Worm (Caenorhabditis elegans) whole organism, L4 larva: ENCODE data around the gene F13A7.1.

ENCODE experiments used
- F10B5.3 ChIP-seq: sonication (generic microtip); optimal IDR thresholded peaks from 2 replicates; lab custom pipeline; 2016; ENCODE audit warnings: mild to moderate bottlenecking, missing genetic modification characterization, missing compliant biosample characterization
- F26F4.8 ChIP-seq: fragments of 200-800 bp; sonication (Bioruptor generic); conservative IDR thresholded peaks from 2 replicates; pipeline ENCODE4 v1.3.6; 2022; ENCODE audit warnings: missing genetic modification characterization, missing compliant biosample characterization
- F37D6.2 ChIP-seq: sonication (generic microtip); optimal IDR thresholded peaks from 2 replicates; lab custom pipeline; 2016; ENCODE audit warnings: mild to moderate bottlenecking, missing genetic modification characterization, missing compliant biosample characterization
- F44E2.7 ChIP-seq: fragments of 200-800 bp; sonication (Bioruptor generic); IDR thresholded peaks from 2 replicates; pipeline ENCODE4 v2.1.2; 2022; ENCODE audit warnings: missing genetic modification characterization, missing compliant biosample characterization
- F49E8.2 ChIP-seq: sonication (generic microtip); optimal IDR thresholded peaks from 2 replicates; lab custom pipeline; 2016; ENCODE audit warnings: missing compliant biosample characterization, mild to moderate bottlenecking, missing genetic modification characterization, borderline replicate concordance
- T20F7.1 ChIP-seq: fragments of 200-800 bp; sonication (Bioruptor generic); optimal IDR thresholded peaks from 2 replicates; lab custom pipeline; 2018; ENCODE audit warnings: mild to moderate bottlenecking, missing genetic modification characterization, missing compliant biosample characterization
- T26A8.4 ChIP-seq: fragments of 200-800 bp; sonication (Bioruptor generic); IDR thresholded peaks from 2 replicates; pipeline ENCODE4 v1.3.6; 2022; ENCODE audit warnings: missing genetic modification characterization, missing compliant biosample characterization
- Y105C5A.15 ChIP-seq: fragments of 200-800 bp; sonication (Bioruptor generic); IDR thresholded peaks from 2 replicates; pipeline ENCODE4 v1.3.6; 2022; ENCODE audit warnings: missing genetic modification characterization, missing compliant biosample characterization
- ZK546.5 ChIP-seq, 2 experiments: sonication (generic microtip); optimal IDR thresholded peaks; 2 replicates each; lab custom pipeline; 2017; ENCODE audit warnings: missing biosample characterization in 2 of 2, missing genetic modification characterization in 2 of 2
- aha-1 ChIP-seq: fragments of 150-350 bp; peaks from one replicate; lab custom pipeline; 2014; ENCODE audit warnings: missing biosample characterization, missing genetic modification characterization
- aly-2 ChIP-seq: sonication (generic microtip); optimal IDR thresholded peaks from 2 replicates; lab custom pipeline; 2018; ENCODE audit warnings: missing biosample characterization, missing genetic modification characterization
- ama-1 ChIP-seq: fragments of 150-350 bp; optimal IDR thresholded peaks from 2 replicates; lab custom pipeline; 2014; ENCODE audit warnings: inconsistent platforms, mixed read lengths
- ceh-32 ChIP-seq: sonication (generic microtip); optimal IDR thresholded peaks from 2 replicates; lab custom pipeline; 2016; ENCODE audit warnings: mild to moderate bottlenecking, missing genetic modification characterization, missing compliant biosample characterization; ENCODE audit not compliant: poor library complexity
- ceh-44 ChIP-seq: fragments of 200-800 bp; sonication (Bioruptor generic); IDR thresholded peaks from 2 replicates; pipeline ENCODE4 v1.3.6; 2022; ENCODE audit warnings: missing genetic modification reagents, missing genetic modification characterization, missing compliant biosample characterization
- ceh-62 ChIP-seq: sonication (generic microtip); optimal IDR thresholded peaks from 2 replicates; lab custom pipeline; 2017; ENCODE audit warnings: missing biosample characterization, missing genetic modification characterization
- ctbp-1 ChIP-seq: fragments of 200-800 bp; sonication (Bioruptor generic); IDR thresholded peaks from 2 replicates; pipeline ENCODE4 v1.3.6; 2022; ENCODE audit warnings: missing genetic modification reagents, missing genetic modification characterization, missing compliant biosample characterization
- daf-16 ChIP-seq, 3 experiments: sonication (generic microtip); optimal IDR thresholded peaks; 2 replicates each; lab custom pipeline; 2016 to 2017; ENCODE audit warnings: missing genetic modification characterization in 3 of 3, missing genetic modification reagents in 3 of 3, mild to moderate bottlenecking in 2 of 3, missing compliant biosample characterization in 2 of 3, missing biosample characterization in 1 of 3, moderate library complexity in 1 of 3
- dmd-8 ChIP-seq: fragments of 200-800 bp; sonication (Bioruptor generic); IDR thresholded peaks from 2 replicates; pipeline ENCODE4 v1.3.6; 2022; ENCODE audit warnings: missing genetic modification characterization, missing compliant biosample characterization
- dpl-1 ChIP-seq: fragments of 150-350 bp; optimal IDR thresholded peaks from 2 replicates; lab custom pipeline; 2014; ENCODE audit warnings: missing biosample characterization, missing genetic modification reagents, missing genetic modification characterization
- egl-27 ChIP-seq: sonication (generic microtip); optimal IDR thresholded peaks from 3 replicates; lab custom pipeline; 2017; ENCODE audit warnings: missing biosample characterization, missing genetic modification reagents, missing genetic modification characterization
- egl-43 ChIP-seq: fragments of 200-800 bp; sonication (Bioruptor generic); IDR thresholded peaks from 2 replicates; pipeline ENCODE4 v1.3.6; 2022; ENCODE audit warnings: missing genetic modification reagents, missing genetic modification characterization, missing compliant biosample characterization
- fkh-10 ChIP-seq: fragments of 150-350 bp; optimal IDR thresholded peaks from 2 replicates; lab custom pipeline; 2014; ENCODE audit warnings: missing biosample characterization, missing genetic modification reagents, missing genetic modification characterization
- fos-1 ChIP-seq: fragments of 150-350 bp; optimal IDR thresholded peaks from 2 replicates; lab custom pipeline; 2014; ENCODE audit warnings: missing biosample characterization, missing genetic modification characterization
- gei-8 ChIP-seq: fragments of 200-800 bp; sonication (Bioruptor generic); optimal IDR thresholded peaks from 2 replicates; lab custom pipeline; 2018; ENCODE audit warnings: mild to moderate bottlenecking, missing genetic modification characterization, missing compliant biosample characterization
- hlh-11 ChIP-seq: fragments of 200-800 bp; sonication (Bioruptor generic); optimal IDR thresholded peaks from 2 replicates; lab custom pipeline; 2018; ENCODE audit warnings: mild to moderate bottlenecking, missing genetic modification characterization, missing compliant biosample characterization
- hlh-30 ChIP-seq: sonication (generic microtip); optimal IDR thresholded peaks from 2 replicates; lab custom pipeline; 2017; ENCODE audit warnings: antibody characterized with exemption, mild to moderate bottlenecking, missing genetic modification characterization, missing compliant biosample characterization; ENCODE audit not compliant: insufficient read depth
- lim-7 ChIP-seq: fragments of 200-800 bp; sonication (Bioruptor generic); IDR thresholded peaks from 2 replicates; pipeline ENCODE4 v1.3.6; 2022; ENCODE audit warnings: missing genetic modification characterization, missing compliant biosample characterization
- lin-15B ChIP-seq: fragments of 150-350 bp; sonication (generic microtip); optimal IDR thresholded peaks from 3 replicates; lab custom pipeline; 2014; ENCODE audit warnings: missing biosample characterization, missing genetic modification characterization
- lin-29 ChIP-seq: fragments of 200-800 bp; sonication (Bioruptor generic); IDR thresholded peaks from 2 replicates; pipeline ENCODE4 v1.3.6; 2022; ENCODE audit warnings: missing genetic modification reagents, missing genetic modification characterization, missing compliant biosample characterization
- lin-38 ChIP-seq: fragments of 200-800 bp; sonication (Bioruptor generic); IDR thresholded peaks from 2 replicates; pipeline ENCODE4 v1.3.6; 2022; ENCODE audit warnings: missing genetic modification reagents, missing genetic modification characterization, missing compliant biosample characterization
- madf-5 ChIP-seq, 2 experiments: fragments of 200-800 bp; sonication (Bioruptor generic); IDR thresholded peaks; 2 replicates each; pipeline ENCODE4 v1.3.6; 2022; ENCODE audit warnings: missing compliant biosample characterization in 2 of 2, missing genetic modification characterization in 2 of 2
- madf-9 ChIP-seq: fragments of 200-800 bp; sonication (Bioruptor generic); conservative IDR thresholded peaks from 2 replicates; pipeline ENCODE4 v1.3.6; 2022; ENCODE audit warnings: missing genetic modification reagents, missing genetic modification characterization, missing compliant biosample characterization
- mdt-29 ChIP-seq: fragments of 200-800 bp; sonication (Bioruptor generic); IDR thresholded peaks from 2 replicates; pipeline ENCODE4 v1.3.6; 2022; ENCODE audit warnings: missing genetic modification reagents, missing genetic modification characterization, missing compliant biosample characterization
- mep-1 ChIP-seq: fragments of 150-350 bp; sonication (generic microtip); optimal IDR thresholded peaks from 3 replicates; lab custom pipeline; 2014; ENCODE audit warnings: missing biosample characterization, missing genetic modification characterization
- mes-2 ChIP-seq: sonication (generic microtip); optimal IDR thresholded peaks from 2 replicates; lab custom pipeline; 2016; ENCODE audit warnings: missing genotype, mild to moderate bottlenecking, missing genetic modification characterization, missing compliant biosample characterization; ENCODE audit not compliant: poor library complexity, severe bottlenecking
- nhr-28 ChIP-seq: fragments of 150-350 bp; optimal IDR thresholded peaks from 2 replicates; lab custom pipeline; 2014; ENCODE audit warnings: missing biosample characterization, missing genetic modification characterization
- nhr-48 ChIP-seq: sonication (generic microtip); optimal IDR thresholded peaks from 2 replicates; lab custom pipeline; 2016; ENCODE audit warnings: mild to moderate bottlenecking, missing genetic modification characterization, missing compliant biosample characterization
- php-3 ChIP-seq: fragments of 200-800 bp; sonication (Bioruptor generic); IDR thresholded peaks from 2 replicates; pipeline ENCODE4 v1.3.6; 2022; ENCODE audit warnings: missing genetic modification reagents, missing genetic modification characterization, missing compliant biosample characterization
- pqm-1 ChIP-seq: sonication (generic microtip); optimal IDR thresholded peaks from 2 replicates; lab custom pipeline; 2017; ENCODE audit warnings: missing biosample characterization, missing genetic modification characterization
- rbr-2 ChIP-seq: sonication (generic microtip); optimal IDR thresholded peaks from 2 replicates; lab custom pipeline; 2016; ENCODE audit warnings: missing genotype, missing genetic modification characterization, missing compliant biosample characterization
- saeg-2 ChIP-seq: fragments of 200-800 bp; sonication (Bioruptor generic); IDR thresholded peaks from 2 replicates; pipeline ENCODE4 v1.3.6; 2022; ENCODE audit warnings: missing genetic modification reagents, missing genetic modification characterization, missing compliant biosample characterization
- snpc-4 ChIP-seq: fragments of 150-350 bp; optimal IDR thresholded peaks from 2 replicates; lab custom pipeline; 2014; ENCODE audit warnings: missing biosample characterization, missing genetic modification characterization
- spr-3 ChIP-seq: fragments of 200-800 bp; sonication (Bioruptor generic); optimal IDR thresholded peaks from 2 replicates; lab custom pipeline; 2018; ENCODE audit warnings: mild to moderate bottlenecking, missing genetic modification characterization, missing compliant biosample characterization
- tag-97 ChIP-seq: fragments of 200-800 bp; sonication (Bioruptor generic); IDR thresholded peaks from 2 replicates; pipeline ENCODE4 v1.3.6; 2022; ENCODE audit warnings: missing genetic modification characterization, missing compliant biosample characterization
- tra-1 ChIP-seq: fragments of 200-800 bp; sonication (Bioruptor generic); IDR thresholded peaks from 2 replicates; pipeline ENCODE4 v1.3.6; 2022; ENCODE audit warnings: missing genetic modification reagents, missing genetic modification characterization, missing compliant biosample characterization
- unc-39 ChIP-seq: sonication (generic microtip); optimal IDR thresholded peaks from 2 replicates; lab custom pipeline; 2017; ENCODE audit warnings: missing biosample characterization, missing genetic modification characterization
- vab-7 ChIP-seq: fragments of 200-800 bp; sonication (Bioruptor generic); IDR thresholded peaks from 2 replicates; pipeline ENCODE4 v1.3.6; 2022; ENCODE audit warnings: missing genetic modification reagents, missing genetic modification characterization, missing compliant biosample characterization
- zfp-3 ChIP-seq: fragments of 200-800 bp; sonication (Bioruptor generic); conservative IDR thresholded peaks from 2 replicates; pipeline ENCODE4 v1.3.6; 2022; ENCODE audit warnings: missing genetic modification reagents, missing genetic modification characterization, missing compliant biosample characterization
- zip-11 ChIP-seq: fragments of 200-800 bp; sonication (Bioruptor generic); IDR thresholded peaks from 2 replicates; pipeline ENCODE4 v1.3.6; 2022; ENCODE audit warnings: missing genetic modification characterization, missing compliant biosample characterization
- zip-2 ChIP-seq: fragments of 150-350 bp; optimal IDR thresholded peaks from 2 replicates; lab custom pipeline; 2014; ENCODE audit warnings: missing biosample characterization, missing genetic modification characterization
- ztf-11 ChIP-seq: fragments of 150-350 bp; optimal IDR thresholded peaks from 2 replicates; lab custom pipeline; 2014; ENCODE audit warnings: missing biosample characterization, missing genetic modification characterization
- ztf-7 ChIP-seq: fragments of 150-350 bp; optimal IDR thresholded peaks from 2 replicates; lab custom pipeline; 2014; ENCODE audit warnings: missing biosample characterization, missing genetic modification characterization

F13A7.1 gene

DNA sequence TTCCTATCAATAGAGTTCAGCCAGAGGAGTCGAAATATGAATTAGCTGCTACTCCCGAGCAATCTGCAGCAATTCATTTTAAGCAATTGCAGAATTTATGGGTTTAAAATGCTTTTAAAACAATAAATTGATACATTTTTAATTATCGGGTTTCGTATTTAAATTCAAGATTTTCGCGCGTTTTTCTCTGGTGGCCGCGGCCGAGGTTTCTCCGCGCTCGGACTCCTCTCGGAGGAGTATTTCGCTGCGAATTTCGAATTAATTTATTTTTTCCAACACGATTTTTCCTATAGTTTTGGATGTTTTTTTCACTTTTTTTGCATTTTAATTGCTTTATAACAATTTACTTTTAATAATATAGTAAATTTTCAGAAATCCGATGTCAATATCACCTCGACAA is 23.8 kb upstream of the F13A7.1 start, which contains the start of gene F13A7.14 (continued):
- TF ChIP-seq F26F4.8 (GFP tag; lab: Robert Waterston, UW): no peak
- peak; percentile 73 for TF ChIP-seq lin-38 (GFP tag; lab: Robert Waterston, UW)
- no peak for TF ChIP-seq zip-11 (GFP tag; lab: Robert Waterston, UW)
- peak; percentile 17 for TF ChIP-seq nhr-48 (tag; lab: Kevin White, UChicago)
- 0 out of 2 replicates have a peak, but pooled peaks have one; percentile 17 for TF ChIP-seq mdt-29 (GFP tag; lab: Robert Waterston, UW)
- TF ChIP-seq snpc-4 (tag; lab: Kevin White, UChicago): no peak
- TF ChIP-seq ZK546.5 (tag; optimal IDR thresholded peaks at IDR 0.05; lab: Kevin White, UChicago): no peak
- TF ChIP-seq aha-1 (tag; lab: Kevin White, UChicago): peak; percentile 66
- no peak for TF ChIP-seq T20F7.1 (GFP tag; lab: Kevin White, UChicago)
- TF ChIP-seq hlh-11 (tag; lab: Kevin White, UChicago): no peak
- no peak for TF ChIP-seq saeg-2
- TF ChIP-seq fkh-10 (GFP tag; lab: Kevin White, UChicago): no peak
- no peak for TF ChIP-seq T26A8.4 (GFP tag; lab: Robert Waterston, UW)
- peak; percentile 61; the same call in 1 of the 2 replicates for TF ChIP-seq ceh-44
- TF ChIP-seq ztf-7 (tag; lab: Kevin White, UChicago): peak; percentile 42
- no peak for TF ChIP-seq lim-7 (GFP tag; lab: Robert Waterston, UW)
- TF ChIP-seq tra-1 (GFP tag; lab: Robert Waterston, UW): peak; percentile 59; the same call in 1 of the 2 replicates
- TF ChIP-seq F10B5.3 (tag; lab: Kevin White, UChicago): no peak
- no peak for TF ChIP-seq ama-1 (lab: Kevin White, UChicago)
- TF ChIP-seq mep-1 (tag; lab: Kevin White, UChicago): no peak
- no peak for TF ChIP-seq hlh-30 (tag; lab: Kevin White, UChicago)
- no peak for TF ChIP-seq egl-27 (tag; lab: Kevin White, UChicago)
- TF ChIP-seq php-3 (GFP tag; lab: Robert Waterston, UW): no peak
- TF ChIP-seq ceh-32: no peak
- TF ChIP-seq fos-1 (tag; lab: Kevin White, UChicago): no peak
- TF ChIP-seq unc-39 (tag; lab: Kevin White, UChicago): no peak
- TF ChIP-seq F37D6.2 (tag; lab: Kevin White, UChicago): peak; percentile 33
- no peak for TF ChIP-seq dmd-8 (GFP tag; lab: Robert Waterston, UW)
- peak; percentile 71 for TF ChIP-seq madf-9 (GFP tag; lab: Robert Waterston, UW)
- peak; percentile 20 for TF ChIP-seq spr-3 (GFP tag; lab: Kevin White, UChicago)
- peak; percentile 99 for TF ChIP-seq dpl-1
- TF ChIP-seq nhr-28 (tag; lab: Kevin White, UChicago): no peak
- TF ChIP-seq zip-2 (tag; lab: Kevin White, UChicago): no peak
- TF ChIP-seq lin-29 (GFP tag; lab: Robert Waterston, UW): no peak
- TF ChIP-seq rbr-2 (tag; lab: Kevin White, UChicago): peak; percentile 52
- no peak for TF ChIP-seq daf-16 (GFP tag; optimal IDR thresholded peaks at IDR 0.05; lab: Kevin White, UChicago)
- TF ChIP-seq daf-16 (tag; optimal IDR thresholded peaks at IDR 0.05; lab: Kevin White, UChicago): no peak
- no peak for TF ChIP-seq ztf-11 (tag; lab: Kevin White, UChicago)
- peak; percentile 19 for TF ChIP-seq F49E8.2 (tag; lab: Kevin White, UChicago)
- no peak for TF ChIP-seq pqm-1 (tag; lab: Kevin White, UChicago)
- TF ChIP-seq mes-2 (tag; lab: Kevin White, UChicago): peak; percentile 100
- no peak for TF ChIP-seq F44E2.7 (GFP tag; lab: Robert Waterston, UW)
- TF ChIP-seq lin-15B: no peak
- 0 out of 2 replicates have a peak, but pooled peaks have one; percentile 16 for TF ChIP-seq vab-7
- peak in 1 of 2 experiments; percentile 76; a peak in 1 of 4 replicates for TF ChIP-seq madf-5 (GFP tag; IDR thresholded peaks at IDR 0.05; lab: Robert Waterston, UW)
- TF ChIP-seq tag-97 (GFP tag; lab: Robert Waterston, UW): peak; percentile 68; the same call in 1 of the 2 replicates
- no peak for TF ChIP-seq egl-43 (GFP tag; lab: Robert Waterston, UW)
- TF ChIP-seq Y105C5A.15 (GFP tag; lab: Robert Waterston, UW): no peak
- TF ChIP-seq ceh-62 (tag; lab: Kevin White, UChicago): no peak
- TF ChIP-seq aly-2: no peak
- no peak for TF ChIP-seq ctbp-1 (GFP tag; lab: Robert Waterston, UW)
- TF ChIP-seq gei-8 (GFP tag; lab: Kevin White, UChicago): no peak
- TF ChIP-seq zfp-3 (GFP tag; lab: Robert Waterston, UW): no peak
